Fruit fly (Drosophila melanogaster): ENCODE data around the gene Men-b.

Gene Men-b

dm6 chr3R:27131408-27131807 lies 20.1 kb upstream of the Men-b start (continued):
- TF ChIP-seq crc (GFP tag; optimal IDR thresholded peaks at IDR 0.05) = peak; percentile 38
- peak; percentile 24; the same call in 1 of the 2 replicates for TF ChIP-seq NFAT (GFP tag; IDR thresholded peaks at IDR 0.05)
- peak; percentile 16 for TF ChIP-seq maf-S (GFP tag; optimal IDR thresholded peaks at IDR 0.05)
- TF ChIP-seq CG34422 (GFP tag; IDR thresholded peaks at IDR 0.05) = no peak
- TF ChIP-seq CG14860 (GFP tag; IDR thresholded peaks at IDR 0.05; ENCODE audit: partially characterized antibody) = no peak
- TF ChIP-seq CG2875 (GFP tag; optimal IDR thresholded peaks at IDR 0.05) = peak; percentile 32
- no peak; the same call in 1 of the 2 replicates for TF ChIP-seq MBD-R2 (GFP tag; IDR thresholded peaks at IDR 0.05)
- TF ChIP-seq unc-4 (GFP tag; IDR thresholded peaks at IDR 0.05; ENCODE audit: partially characterized antibody) = no peak
- no peak for TF ChIP-seq CG1024 (GFP tag; IDR thresholded peaks at IDR 0.05)
- peak; percentile 30 for TF ChIP-seq gem (tag; optimal IDR thresholded peaks at IDR 0.05)
- no peak for TF ChIP-seq CG3726 (GFP tag; IDR thresholded peaks at IDR 0.05)
- TF ChIP-seq dati (GFP tag; IDR thresholded peaks at IDR 0.05) = no peak
- no peak for TF ChIP-seq kni (GFP tag; optimal IDR thresholded peaks at IDR 0.05)
- no peak for TF ChIP-seq CG7372 (GFP tag; IDR thresholded peaks at IDR 0.05)
- peak; percentile 68 for TF ChIP-seq BtbVII (GFP tag; optimal IDR thresholded peaks at IDR 0.05)
- no peak for TF ChIP-seq CG17912 (GFP tag; optimal IDR thresholded peaks at IDR 0.05)
- TF ChIP-seq nerfin-2 (GFP tag; IDR thresholded peaks at IDR 0.05; ENCODE audit: partially characterized antibody) = no peak
- TF ChIP-seq CG9797 (GFP tag; optimal IDR thresholded peaks at IDR 0.05) = no peak
- TF ChIP-seq CG6791 (GFP tag; IDR thresholded peaks at IDR 0.05; ENCODE audit: partially characterized antibody) = no peak
- TF ChIP-seq C15 (GFP tag; IDR thresholded peaks at IDR 0.05) = no peak; the same call in 2 of the 3 replicates
- no peak for TF ChIP-seq Doc3 (GFP tag; IDR thresholded peaks at IDR 0.05; ENCODE audit: partially characterized antibody)
- TF ChIP-seq bab2 (GFP tag; optimal IDR thresholded peaks at IDR 0.05) = peak; percentile 28
- no peak for TF ChIP-seq ewg (GFP tag; optimal IDR thresholded peaks at IDR 0.05)
- TF ChIP-seq CG17612 (GFP tag; IDR thresholded peaks at IDR 0.05) = no peak
- TF ChIP-seq nom (GFP tag; optimal IDR thresholded peaks at IDR 0.05) = no peak
- TF ChIP-seq salm (tag; optimal IDR thresholded peaks at IDR 0.05) = no peak
- TF ChIP-seq HLH3B (GFP tag; IDR thresholded peaks at IDR 0.05) = peak; percentile 31; the same call in 1 of the 2 replicates
- no peak for TF ChIP-seq Trl (optimal IDR thresholded peaks at IDR 0.05)
- TF ChIP-seq Trl (GFP tag; optimal IDR thresholded peaks at IDR 0.05) = peak; percentile 33
- TF ChIP-seq CG2889 (GFP tag; IDR thresholded peaks at IDR 0.05) = no peak
- TF ChIP-seq sob (GFP tag; IDR thresholded peaks at IDR 0.05) = peak; percentile 47; the same call in 1 of the 2 replicates
- peak; percentile 52 for TF ChIP-seq scrt (GFP tag; optimal IDR thresholded peaks at IDR 0.05)
- no peak for TF ChIP-seq CG14667 (GFP tag; IDR thresholded peaks at IDR 0.05)
- no peak for TF ChIP-seq CG2712 (tag; optimal IDR thresholded peaks at IDR 0.05)
- no peak for TF ChIP-seq CG14965 (GFP tag; optimal IDR thresholded peaks at IDR 0.05; ENCODE audit: borderline replicate concordance)
- no peak for TF ChIP-seq Chrac-16 (GFP tag; optimal IDR thresholded peaks at IDR 0.05)
- TF ChIP-seq hbn (GFP tag; IDR thresholded peaks at IDR 0.05; ENCODE audit: partially characterized antibody) = no peak
- TF ChIP-seq toy (GFP tag; IDR thresholded peaks at IDR 0.05) = peak; percentile 56; the same call in 1 of the 2 replicates
- no peak for TF ChIP-seq Atf-2 (GFP tag; optimal IDR thresholded peaks at IDR 0.05)
- TF ChIP-seq Dek (tag; optimal IDR thresholded peaks at IDR 0.05) = peak; percentile 12
- no peak for TF ChIP-seq CG32772 (GFP tag; IDR thresholded peaks at IDR 0.05)
- TF ChIP-seq ind (GFP tag; optimal IDR thresholded peaks at IDR 0.05) = no peak
- no peak for TF ChIP-seq CG17802 (tag; optimal IDR thresholded peaks at IDR 0.05)
- TF ChIP-seq CHES-1-like (GFP tag; optimal IDR thresholded peaks at IDR 0.05) = peak; percentile 49
- TF ChIP-seq CTCF (GFP tag; optimal IDR thresholded peaks at IDR 0.05) = no peak
- TF ChIP-seq Ada2b (GFP tag; IDR thresholded peaks at IDR 0.05) = no peak
- TF ChIP-seq Sin3A (optimal IDR thresholded peaks at IDR 0.05) = no peak
- peak; percentile 15 for TF ChIP-seq Jarid2 (GFP tag; optimal IDR thresholded peaks at IDR 0.05)
- no peak for TF ChIP-seq sna (GFP tag; IDR thresholded peaks at IDR 0.05; ENCODE audit: partially characterized antibody)
- TF ChIP-seq CG2202 (tag; optimal IDR thresholded peaks at IDR 0.05) = no peak
- TF ChIP-seq Sox100B (GFP tag; optimal IDR thresholded peaks at IDR 0.05) = no peak
- TF ChIP-seq seq (GFP tag; IDR thresholded peaks at IDR 0.05) = peak; percentile 73; the same call in 1 of the 2 replicates

Data from whole organism, embryonic.